Worm (Caenorhabditis elegans) whole organism, mixed stage, embryonic: ENCODE measurements around the gene oops-1.

Source experiments
- bed-3 ChIP-seq: fragments of 200-800 bp; sonication (Bioruptor generic); optimal IDR thresholded peaks from 3 replicates; lab custom pipeline; 2018; ENCODE audit warnings: mild to moderate bottlenecking, missing genetic modification characterization, moderate library complexity, missing compliant biosample characterization
- blmp-1 ChIP-seq: fragments of 150-350 bp; optimal IDR thresholded peaks from 2 replicates; lab custom pipeline; 2014; ENCODE audit warnings: missing biosample characterization, missing genetic modification characterization
- ceh-39 ChIP-seq: fragments of 150-350 bp; optimal IDR thresholded peaks from 2 replicates; lab custom pipeline; 2014; ENCODE audit warnings: missing biosample characterization, missing genetic modification characterization
- ceh-43 ChIP-seq: fragments of 200-800 bp; sonication (Bioruptor generic); optimal IDR thresholded peaks from 2 replicates; lab custom pipeline; 2018; ENCODE audit warnings: mild to moderate bottlenecking, missing genetic modification characterization, moderate library complexity, missing compliant biosample characterization
- ceh-83 ChIP-seq: fragments of 200-800 bp; sonication (Bioruptor generic); optimal IDR thresholded peaks from 2 replicates; lab custom pipeline; 2018; ENCODE audit warnings: mild to moderate bottlenecking, missing genetic modification characterization, missing compliant biosample characterization
- ces-1 ChIP-seq: fragments of 150-350 bp; optimal IDR thresholded peaks from 2 replicates; lab custom pipeline; 2014; ENCODE audit warnings: missing biosample characterization, missing genetic modification reagents, missing genetic modification characterization
- cnd-1 ChIP-seq: fragments of 200-800 bp; sonication (Bioruptor generic); optimal IDR thresholded peaks from 2 replicates; lab custom pipeline; 2018; ENCODE audit warnings: mild to moderate bottlenecking, missing genetic modification characterization, missing compliant biosample characterization
- drap-1 ChIP-seq: fragments of 200-800 bp; sonication (Bioruptor generic); optimal IDR thresholded peaks from 3 replicates; lab custom pipeline; 2018; ENCODE audit warnings: mild to moderate bottlenecking, missing genetic modification characterization, missing compliant biosample characterization
- elt-1 ChIP-seq: sonication (generic microtip); optimal IDR thresholded peaks from 2 replicates; lab custom pipeline; 2017; ENCODE audit warnings: missing genetic modification characterization, mild to moderate bottlenecking, missing compliant biosample characterization, antibody characterized with exemption, moderate library complexity, borderline replicate concordance; ENCODE audit not compliant: insufficient read depth
- elt-3 ChIP-seq: fragments of 150-350 bp; optimal IDR thresholded peaks from 2 replicates; lab custom pipeline; 2014; ENCODE audit warnings: missing biosample characterization, missing genetic modification characterization
- flh-1 ChIP-seq: fragments of 200-800 bp; sonication (Bioruptor generic); optimal IDR thresholded peaks from 2 replicates; lab custom pipeline; 2018; ENCODE audit warnings: mild to moderate bottlenecking, missing genetic modification characterization, moderate library complexity, missing compliant biosample characterization
- ham-2 ChIP-seq: fragments of 200-800 bp; sonication (Bioruptor generic); optimal IDR thresholded peaks from 2 replicates; lab custom pipeline; 2018; ENCODE audit warnings: mild to moderate bottlenecking, missing genetic modification characterization, missing compliant biosample characterization
- hlh-1 ChIP-seq: fragments of 150-350 bp; optimal IDR thresholded peaks from 2 replicates; lab custom pipeline; 2014; ENCODE audit warnings: missing biosample characterization, missing genetic modification reagents, missing genetic modification characterization
- lin-13 ChIP-seq: fragments of 150-350 bp; optimal IDR thresholded peaks from 2 replicates; lab custom pipeline; 2014; ENCODE audit warnings: missing biosample characterization, missing genetic modification characterization
- lin-32 ChIP-seq: fragments of 200-800 bp; sonication (Bioruptor generic); optimal IDR thresholded peaks from 2 replicates; lab custom pipeline; 2018; ENCODE audit warnings: mild to moderate bottlenecking, missing genetic modification characterization, missing compliant biosample characterization
- lsy-2 ChIP-seq: fragments of 150-350 bp; optimal IDR thresholded peaks from 2 replicates; lab custom pipeline; 2014; ENCODE audit warnings: missing biosample characterization, missing genetic modification characterization
- mab-5 ChIP-seq: fragments of 150-350 bp; optimal IDR thresholded peaks from 2 replicates; lab custom pipeline; 2014; ENCODE audit warnings: missing biosample characterization, missing genetic modification characterization
- mep-1 ChIP-seq: fragments of 150-350 bp; optimal IDR thresholded peaks from 2 replicates; lab custom pipeline; 2017; ENCODE audit warnings: missing biosample characterization, missing genetic modification reagents, missing genetic modification characterization, inconsistent platforms
- mls-2 ChIP-seq: sonication (generic microtip); optimal IDR thresholded peaks from 2 replicates; lab custom pipeline; 2016; ENCODE audit warnings: mild to moderate bottlenecking, missing genetic modification characterization, moderate library complexity, missing compliant biosample characterization
- nhr-2 ChIP-seq: fragments of 150-350 bp; optimal IDR thresholded peaks from 2 replicates; lab custom pipeline; 2014; ENCODE audit warnings: missing biosample characterization, missing genetic modification characterization
- nhr-237 ChIP-seq: fragments of 150-350 bp; optimal IDR thresholded peaks from 2 replicates; lab custom pipeline; 2014; ENCODE audit warnings: missing biosample characterization, missing genetic modification characterization
- nhr-28 ChIP-seq: fragments of 150-350 bp; optimal IDR thresholded peaks from 2 replicates; lab custom pipeline; 2014; ENCODE audit warnings: missing biosample characterization, missing genetic modification characterization
- nhr-76 ChIP-seq: sonication (generic microtip); optimal IDR thresholded peaks from 2 replicates; lab custom pipeline; 2017; ENCODE audit warnings: missing biosample characterization, missing genetic modification characterization
- pha-4 ChIP-seq: fragments of 150-350 bp; optimal IDR thresholded peaks from 2 replicates; lab custom pipeline; 2018; ENCODE audit warnings: missing biosample characterization, missing genetic modification reagents, missing genetic modification characterization
- sem-2 ChIP-seq: fragments of 200-800 bp; sonication (Bioruptor generic); optimal IDR thresholded peaks from 2 replicates; lab custom pipeline; 2018; ENCODE audit warnings: mild to moderate bottlenecking, missing genetic modification characterization, missing compliant biosample characterization
- snpc-4 ChIP-seq: fragments of 150-350 bp; optimal IDR thresholded peaks from 2 replicates; lab custom pipeline; 2014; ENCODE audit warnings: missing biosample characterization, missing genetic modification characterization
- sptf-1 ChIP-seq: sonication (generic microtip); optimal IDR thresholded peaks from 2 replicates; lab custom pipeline; 2017; ENCODE audit warnings: mild to moderate bottlenecking, missing genetic modification characterization, moderate library complexity, missing compliant biosample characterization
- tbx-8 ChIP-seq: fragments of 200-800 bp; sonication (Bioruptor generic); optimal IDR thresholded peaks from 2 replicates; lab custom pipeline; 2018; ENCODE audit warnings: mild to moderate bottlenecking, missing genetic modification characterization, moderate library complexity, missing compliant biosample characterization
- unc-120 ChIP-seq: sonication (generic microtip); optimal IDR thresholded peaks from 2 replicates; lab custom pipeline; 2017; ENCODE audit warnings: missing genetic modification characterization, missing compliant biosample characterization; ENCODE audit not compliant: poor library complexity, severe bottlenecking
- unc-39 ChIP-seq: fragments of 150-350 bp; optimal IDR thresholded peaks from 2 replicates; lab custom pipeline; 2014; ENCODE audit warnings: missing biosample characterization, missing genetic modification characterization
- unc-62 ChIP-seq: fragments of 150-350 bp; optimal IDR thresholded peaks from 2 replicates; lab custom pipeline; 2014; ENCODE audit warnings: missing biosample characterization, missing genetic modification reagents, missing genetic modification characterization
- zip-8 ChIP-seq: fragments of 150-350 bp; optimal IDR thresholded peaks from 2 replicates; lab custom pipeline; 2014; ENCODE audit warnings: missing biosample characterization, missing genetic modification characterization
- ztf-11 ChIP-seq: fragments of 150-350 bp; optimal IDR thresholded peaks from 2 replicates; lab custom pipeline; 2014; ENCODE audit warnings: missing biosample characterization, missing genetic modification characterization

The oops-1 gene

ce11 chrIV:5824493-5824892 is 10.6 kb upstream of the oops-1 start, which contains the start of gene egal-1:
Gene egal-1 (plus strand): TSS chrIV:5824793.
- no peak for TF ChIP-seq zip-8 (tag; lab: Kevin White, UChicago)
- TF ChIP-seq lin-13 (tag; lab: Kevin White, UChicago): no peak
- no peak for TF ChIP-seq sptf-1 (tag; lab: Kevin White, UChicago)
- no peak for TF ChIP-seq nhr-76 (tag; lab: Kevin White, UChicago)
- no peak for TF ChIP-seq tbx-8 (GFP tag; lab: Kevin White, UChicago)
- TF ChIP-seq sem-2 (GFP tag; lab: Kevin White, UChicago): no peak
- no peak for TF ChIP-seq ceh-83 (GFP tag; lab: Kevin White, UChicago)
- TF ChIP-seq bed-3 (GFP tag; lab: Kevin White, UChicago): no peak
- no peak for TF ChIP-seq unc-39 (tag; lab: Kevin White, UChicago)
- no peak for TF ChIP-seq elt-1 (tag; lab: Kevin White, UChicago)
- no peak for TF ChIP-seq blmp-1
- TF ChIP-seq ztf-11 (tag; lab: Kevin White, UChicago): no peak
- no peak for TF ChIP-seq drap-1 (GFP tag; lab: Kevin White, UChicago)
- TF ChIP-seq flh-1: no peak
- TF ChIP-seq elt-3 (tag; lab: Kevin White, UChicago): no peak
- no peak for TF ChIP-seq mls-2
- TF ChIP-seq lin-32: no peak
- no peak for TF ChIP-seq nhr-2 (tag; lab: Kevin White, UChicago)
- TF ChIP-seq nhr-237 (tag; lab: Kevin White, UChicago): no peak

ce11 chrIV:5821997-5822396 is 8.1 kb upstream of the oops-1 start:
- no peak for TF ChIP-seq ceh-39 (tag; lab: Kevin White, UChicago)
- TF ChIP-seq zip-8 (tag; lab: Kevin White, UChicago): no peak
- TF ChIP-seq ceh-83 (GFP tag; lab: Kevin White, UChicago): no peak
- TF ChIP-seq nhr-237 (tag; lab: Kevin White, UChicago): no peak
- TF ChIP-seq mab-5: no peak
- peak; percentile 28 for TF ChIP-seq pha-4
- TF ChIP-seq ces-1 (GFP tag; lab: Kevin White, UChicago): peak; percentile 86

ce11 chrIV:5820953-5821352 is 7.0 kb upstream of the oops-1 start:
- peak; percentile 2 for TF ChIP-seq unc-120 (tag; lab: Kevin White, UChicago)
- TF ChIP-seq snpc-4 (tag; lab: Kevin White, UChicago): no peak

ce11 chrIV:5820056-5820799 is 6.3 kb upstream of the oops-1 start:
- no peak for TF ChIP-seq blmp-1
- TF ChIP-seq lin-13 (tag; lab: Kevin White, UChicago): no peak
- no peak for TF ChIP-seq mep-1 (tag; lab: Kevin White, UChicago)
- TF ChIP-seq unc-62: peak; percentile 89
- no peak for TF ChIP-seq ceh-83 (GFP tag; lab: Kevin White, UChicago)
- TF ChIP-seq sem-2 (GFP tag; lab: Kevin White, UChicago): no peak
- TF ChIP-seq unc-120 (tag; lab: Kevin White, UChicago): peak; percentile 48
- no peak for TF ChIP-seq tbx-8 (GFP tag; lab: Kevin White, UChicago)
- peak; percentile 92 for TF ChIP-seq hlh-1 (tag; lab: Kevin White, UChicago)
- TF ChIP-seq lin-32: no peak
- no peak for TF ChIP-seq lsy-2
- no peak for TF ChIP-seq flh-1

ce11 chrIV:5817459-5817858 is 3.5 kb upstream of the oops-1 start:
- TF ChIP-seq ces-1 (GFP tag; lab: Kevin White, UChicago) (peak; percentile 43), unc-39 (tag; lab: Kevin White, UChicago) (no peak), mep-1 (tag; lab: Kevin White, UChicago) (no peak), ceh-43 (GFP tag; lab: Kevin White, UChicago) (no peak), drap-1 (GFP tag; lab: Kevin White, UChicago) (no peak), unc-62 (peak; percentile 75), sem-2 (GFP tag; lab: Kevin White, UChicago) (no peak), blmp-1 (no peak), nhr-28 (tag; lab: Kevin White, UChicago) (no peak), flh-1 (no peak), cnd-1 (no peak), nhr-76 (tag; lab: Kevin White, UChicago) (no peak), elt-3 (tag; lab: Kevin White, UChicago) (no peak), lin-32 (no peak), nhr-237 (tag; lab: Kevin White, UChicago) (no peak), hlh-1 (tag; lab: Kevin White, UChicago) (peak; percentile 45), snpc-4 (tag; lab: Kevin White, UChicago) (no peak), pha-4 (no peak), nhr-2 (tag; lab: Kevin White, UChicago) (no peak), elt-1 (tag; lab: Kevin White, UChicago) (peak; percentile 77), bed-3 (GFP tag; lab: Kevin White, UChicago) (no peak), zip-8 (tag; lab: Kevin White, UChicago) (no peak), ztf-11 (tag; lab: Kevin White, UChicago) (no peak), sptf-1 (tag; lab: Kevin White, UChicago) (no peak), ham-2 (GFP tag; lab: Kevin White, UChicago) (peak; percentile 55), mls-2 (no peak), ceh-83 (GFP tag; lab: Kevin White, UChicago) (no peak), unc-120 (tag; lab: Kevin White, UChicago) (peak; percentile 90), mab-5 (no peak)
